Fruit fly (Drosophila melanogaster) whole organism, adult: ENCODE measurements around the gene CG32163.

ENCODE experiments used
- CG14711 ChIP-seq: fragments of 200-800 bp; sonication (Bioruptor generic); optimal IDR thresholded peaks from 2 replicates; lab custom pipeline; 2018; ENCODE audit warnings: missing biosample characterization, mild to moderate bottlenecking, missing genetic modification characterization, moderate library complexity
- CG33017 ChIP-seq: fragments of 200-800 bp; sonication (Bioruptor generic); optimal IDR thresholded peaks from 2 replicates; lab custom pipeline; 2018; ENCODE audit warnings: missing biosample characterization, mild to moderate bottlenecking, missing genetic modification characterization, moderate library complexity
- Clk ChIP-seq: fragments of 200-800 bp; sonication (Bioruptor generic); optimal IDR thresholded peaks from 2 replicates; lab custom pipeline; 2017; ENCODE audit warnings: missing biosample characterization, missing genetic modification characterization
- pad ChIP-seq: fragments of 200-800 bp; sonication (Bioruptor generic); optimal IDR thresholded peaks from 3 replicates; lab custom pipeline; 2017; ENCODE audit warnings: missing biosample characterization, missing genetic modification characterization, mild to moderate bottlenecking, moderate library complexity, missing genetic modification reagents

DNA sequence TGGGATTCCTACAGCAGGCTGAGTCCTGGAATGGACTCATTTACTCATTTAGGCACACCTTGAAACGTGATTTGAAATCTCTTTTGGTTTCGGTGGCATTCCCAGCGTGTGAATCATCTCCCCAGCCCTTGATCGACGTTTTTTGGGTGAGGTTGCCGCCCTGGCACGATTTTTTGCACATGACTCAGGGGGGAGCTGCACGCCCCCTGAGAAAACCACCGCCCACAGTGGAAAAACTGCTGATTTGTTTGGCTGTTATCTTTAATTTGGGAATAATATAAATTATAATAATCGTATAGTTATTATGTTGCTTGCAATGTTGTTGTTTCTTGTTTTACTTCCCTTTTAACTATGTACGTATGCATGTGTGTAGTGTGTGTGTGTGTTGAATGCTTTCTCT, 26.0 kb downstream of the CG32163 start:
- no peak for TF ChIP-seq Clk (GFP tag; lab: Kevin White, UChicago)
- TF ChIP-seq pad (GFP tag; lab: Kevin White, UChicago): no peak
- TF ChIP-seq CG33017 (tag; lab: Kevin White, UChicago): no peak
- peak; percentile 10 for TF ChIP-seq CG14711 (tag; lab: Kevin White, UChicago)
